Worm (Caenorhabditis elegans) whole organism, L4 larva: Measurements from ENCODE around the gene dnc-3.

Experiments used
- D1046.2 ChIP-seq: fragments of 200-800 bp; sonication (Bioruptor generic); IDR thresholded peaks from 2 replicates; pipeline ENCODE4 v1.3.6; 2022; ENCODE audit warnings: missing genetic modification characterization, missing compliant biosample characterization
- F37D6.2 ChIP-seq: sonication (generic microtip); optimal IDR thresholded peaks from 2 replicates; lab custom pipeline; 2016; ENCODE audit warnings: mild to moderate bottlenecking, missing genetic modification characterization, missing compliant biosample characterization
- T26A8.4 ChIP-seq: fragments of 200-800 bp; sonication (Bioruptor generic); IDR thresholded peaks from 2 replicates; pipeline ENCODE4 v1.3.6; 2022; ENCODE audit warnings: missing genetic modification characterization, missing compliant biosample characterization
- Y105C5A.15 ChIP-seq: fragments of 200-800 bp; sonication (Bioruptor generic); IDR thresholded peaks from 2 replicates; pipeline ENCODE4 v1.3.6; 2022; ENCODE audit warnings: missing genetic modification characterization, missing compliant biosample characterization
- Y5F2A.4 ChIP-seq: fragments of 200-800 bp; sonication (Bioruptor generic); optimal IDR thresholded peaks from 2 replicates; lab custom pipeline; 2018; ENCODE audit warnings: mild to moderate bottlenecking, missing genetic modification characterization, missing compliant biosample characterization
- Y75B8A.6 ChIP-seq: fragments of 200-800 bp; sonication (Bioruptor generic); IDR thresholded peaks from 2 replicates; pipeline ENCODE4 v1.3.6; 2022; ENCODE audit warnings: missing genetic modification reagents, missing genetic modification characterization, missing compliant biosample characterization
- ZK337.2 ChIP-seq: fragments of 200-800 bp; sonication (Bioruptor generic); IDR thresholded peaks from 2 replicates; pipeline ENCODE4 v1.3.6; 2022; ENCODE audit warnings: missing genetic modification reagents, missing genetic modification characterization, missing compliant biosample characterization
- aha-1 ChIP-seq: fragments of 150-350 bp; peaks from one replicate; lab custom pipeline; 2014; ENCODE audit warnings: missing biosample characterization, missing genetic modification characterization
- aly-2 ChIP-seq: sonication (generic microtip); optimal IDR thresholded peaks from 2 replicates; lab custom pipeline; 2018; ENCODE audit warnings: missing biosample characterization, missing genetic modification characterization
- ceh-32 ChIP-seq: sonication (generic microtip); optimal IDR thresholded peaks from 2 replicates; lab custom pipeline; 2016; ENCODE audit warnings: mild to moderate bottlenecking, missing genetic modification characterization, missing compliant biosample characterization; ENCODE audit not compliant: poor library complexity
- ceh-62 ChIP-seq: sonication (generic microtip); optimal IDR thresholded peaks from 2 replicates; lab custom pipeline; 2017; ENCODE audit warnings: missing biosample characterization, missing genetic modification characterization
- ces-1 ChIP-seq: fragments of 150-350 bp; sonication (generic microtip); optimal IDR thresholded peaks from 4 replicates; lab custom pipeline; 2014; ENCODE audit warnings: missing biosample characterization, missing genetic modification reagents, missing genetic modification characterization
- daf-16 ChIP-seq, 3 experiments: sonication (generic microtip); optimal IDR thresholded peaks; 2 replicates each; lab custom pipeline; 2016 to 2017; ENCODE audit warnings: missing genetic modification characterization in 3 of 3, missing genetic modification reagents in 3 of 3, mild to moderate bottlenecking in 2 of 3, missing compliant biosample characterization in 2 of 3, missing biosample characterization in 1 of 3, moderate library complexity in 1 of 3
- dmd-6 ChIP-seq: fragments of 200-800 bp; sonication (Bioruptor generic); IDR thresholded peaks from 2 replicates; pipeline ENCODE4 v1.3.6; 2022; ENCODE audit warnings: missing genetic modification reagents, missing genetic modification characterization, missing compliant biosample characterization
- dpl-1 ChIP-seq: fragments of 150-350 bp; optimal IDR thresholded peaks from 2 replicates; lab custom pipeline; 2014; ENCODE audit warnings: missing biosample characterization, missing genetic modification reagents, missing genetic modification characterization
- dve-1 ChIP-seq: sonication (generic microtip); optimal IDR thresholded peaks from 2 replicates; lab custom pipeline; 2017; ENCODE audit warnings: antibody characterized with exemption, mild to moderate bottlenecking, missing genetic modification characterization, missing compliant biosample characterization; ENCODE audit not compliant: insufficient read depth
- egl-27 ChIP-seq: sonication (generic microtip); optimal IDR thresholded peaks from 3 replicates; lab custom pipeline; 2017; ENCODE audit warnings: missing biosample characterization, missing genetic modification reagents, missing genetic modification characterization
- hif-1 ChIP-seq, 2 experiments: sonication (generic microtip); optimal IDR thresholded peaks; 2 replicates each; lab custom pipeline; 2016 to 2017; ENCODE audit warnings: missing compliant biosample characterization in 2 of 2, missing genetic modification characterization in 2 of 2, missing genetic modification reagents in 2 of 2, missing genotype in 2 of 2, mild to moderate bottlenecking in 1 of 2
- hlh-11 ChIP-seq: fragments of 200-800 bp; sonication (Bioruptor generic); optimal IDR thresholded peaks from 2 replicates; lab custom pipeline; 2018; ENCODE audit warnings: mild to moderate bottlenecking, missing genetic modification characterization, missing compliant biosample characterization
- hlh-30 ChIP-seq: sonication (generic microtip); optimal IDR thresholded peaks from 2 replicates; lab custom pipeline; 2017; ENCODE audit warnings: antibody characterized with exemption, mild to moderate bottlenecking, missing genetic modification characterization, missing compliant biosample characterization; ENCODE audit not compliant: insufficient read depth
- hmg-1.1 ChIP-seq: fragments of 200-800 bp; sonication (Bioruptor generic); IDR thresholded peaks from 2 replicates; pipeline ENCODE4 v1.3.6; 2022; ENCODE audit warnings: missing genetic modification reagents, missing genetic modification characterization, missing compliant biosample characterization
- lin-1 ChIP-seq: fragments of 200-800 bp; sonication (Bioruptor generic); IDR thresholded peaks from 2 replicates; pipeline ENCODE4 v1.3.6; 2022; ENCODE audit warnings: missing genetic modification reagents, missing genetic modification characterization, missing compliant biosample characterization
- lin-13 ChIP-seq: fragments of 150-350 bp; optimal IDR thresholded peaks from 2 replicates; lab custom pipeline; 2014; ENCODE audit warnings: missing biosample characterization, missing genetic modification reagents, missing genetic modification characterization
- lin-38 ChIP-seq: fragments of 200-800 bp; sonication (Bioruptor generic); IDR thresholded peaks from 2 replicates; pipeline ENCODE4 v1.3.6; 2022; ENCODE audit warnings: missing genetic modification reagents, missing genetic modification characterization, missing compliant biosample characterization
- lsy-2 ChIP-seq, 2 experiments: fragments of 150-350 bp in 1 of 2; sonication (generic microtip) in 1 of 2; optimal IDR thresholded peaks; 2 replicates each; lab custom pipeline; 2014 to 2017; ENCODE audit warnings: missing biosample characterization in 2 of 2, missing genetic modification characterization in 2 of 2
- mep-1 ChIP-seq: fragments of 150-350 bp; sonication (generic microtip); optimal IDR thresholded peaks from 3 replicates; lab custom pipeline; 2014; ENCODE audit warnings: missing biosample characterization, missing genetic modification characterization
- nhr-11 ChIP-seq: fragments of 150-350 bp; optimal IDR thresholded peaks from 2 replicates; lab custom pipeline; 2014; ENCODE audit warnings: missing biosample characterization, missing genetic modification characterization
- pha-4 ChIP-seq, 2 experiments: fragments of 150-350 bp in 1 of 2; fragments of 200-800 bp in 1 of 2; sonication (Bioruptor generic) in 1 of 2; IDR thresholded peaks in 1 of 2; optimal IDR thresholded peaks in 1 of 2; 2 replicates each; pipeline versions ENCODE4 v1.3.6 to Lab custom; 2014 to 2022; ENCODE audit warnings: missing genetic modification characterization in 2 of 2, missing genetic modification reagents in 2 of 2, missing biosample characterization in 1 of 2, missing compliant biosample characterization in 1 of 2
- rbr-2 ChIP-seq: sonication (generic microtip); optimal IDR thresholded peaks from 2 replicates; lab custom pipeline; 2016; ENCODE audit warnings: missing genotype, missing genetic modification characterization, missing compliant biosample characterization
- set-16 ChIP-seq: fragments of 200-800 bp; sonication (Bioruptor generic); IDR thresholded peaks from 2 replicates; pipeline ENCODE4 v1.3.6; 2022; ENCODE audit warnings: missing genetic modification reagents, missing genetic modification characterization, missing compliant biosample characterization
- tra-1 ChIP-seq: fragments of 200-800 bp; sonication (Bioruptor generic); IDR thresholded peaks from 2 replicates; pipeline ENCODE4 v1.3.6; 2022; ENCODE audit warnings: missing genetic modification reagents, missing genetic modification characterization, missing compliant biosample characterization
- unc-130 ChIP-seq: sonication (generic microtip); optimal IDR thresholded peaks from 2 replicates; lab custom pipeline; 2016; ENCODE audit warnings: missing genetic modification reagents, missing genetic modification characterization, missing compliant biosample characterization
- zip-2 ChIP-seq: fragments of 150-350 bp; optimal IDR thresholded peaks from 2 replicates; lab custom pipeline; 2014; ENCODE audit warnings: missing biosample characterization, missing genetic modification characterization

dnc-3 gene

ce11 chrII:3553453-3553852, at the start of gene dnc-3:
Gene dnc-3, plus strand, starts transcription at chrII:3553724.
- TF ChIP-seq zip-2 (tag; lab: Kevin White, UChicago) (peak; percentile 21), hlh-11 (peak; percentile 40), dpl-1 (GFP tag; lab: Kevin White, UChicago) (peak; percentile 16), nhr-11 (tag; lab: Kevin White, UChicago) (peak; percentile 25), hmg-1.1 (GFP tag; lab: Robert Waterston, UW) (peak; percentile 40; the same call in 1 of the 2 replicates), lsy-2 (tag; optimal IDR thresholded peaks at IDR 0.05; lab: Kevin White, UChicago) (peak in 1 of 2 experiments; percentile 71), D1046.2 (GFP tag; lab: Robert Waterston, UW) (no peak), lin-38 (GFP tag; lab: Robert Waterston, UW) (peak; percentile 69), unc-130 (GFP tag; lab: Kevin White, UChicago) (no peak), F37D6.2 (tag; lab: Kevin White, UChicago) (peak; percentile 39), mep-1 (peak; percentile 66), dve-1 (tag; lab: Kevin White, UChicago) (peak; percentile 48), dmd-6 (no peak), pha-4 (GFP tag; IDR thresholded peaks at IDR 0.05; lab: Robert Waterston, UW) (peak; percentile 11; the same call in 1 of the 2 replicates), pha-4 (tag; optimal IDR thresholded peaks at IDR 0.05; lab: Kevin White, UChicago) (no peak), rbr-2 (peak; percentile 26), ceh-32 (tag; lab: Kevin White, UChicago) (no peak), aha-1 (tag; lab: Kevin White, UChicago) (peak; percentile 72), T26A8.4 (GFP tag; lab: Robert Waterston, UW) (0 out of 2 replicates have a peak, but pooled peaks have one; percentile 30)

- TF ChIP-seq lin-38 (GFP tag; lab: Robert Waterston, UW): 0 out of 2 replicates have a peak, but pooled peaks have one; percentile 15
- TF ChIP-seq aly-2: no peak
These were observed 48.8 kb upstream of the dnc-3 start, which contains the start of gene cyh-1 for ce11 chrII:3504717-3505116. Gene cyh-1, plus strand, starts transcription at chrII:3505017.

ce11 chrII:3512240-3512639, 41.3 kb upstream of the dnc-3 start, which contains the start of gene Y49F6B.19:
Gene Y49F6B.19, minus strand, starts transcription at chrII:3512340.
- TF ChIP-seq hlh-30 (tag; lab: Kevin White, UChicago) (no peak), tra-1 (GFP tag; lab: Robert Waterston, UW) (0 out of 2 replicates have a peak, but pooled peaks have one; percentile 19)
- TF ChIP-seq, all 104 proteins: peak for 1

- TF ChIP-seq daf-16 (GFP tag; optimal IDR thresholded peaks at IDR 0.05; lab: Kevin White, UChicago): no peak
- no peak for TF ChIP-seq daf-16 (tag; optimal IDR thresholded peaks at IDR 0.05; lab: Kevin White, UChicago)
- TF ChIP-seq Y5F2A.4 (GFP tag; lab: Kevin White, UChicago): no peak
- TF ChIP-seq ceh-62 (tag; lab: Kevin White, UChicago): no peak
- no peak for TF ChIP-seq egl-27 (tag; lab: Kevin White, UChicago)
- no peak for TF ChIP-seq ces-1
- no peak for TF ChIP-seq rbr-2
- no peak for TF ChIP-seq lin-1
- no peak for TF ChIP-seq hif-1 (tag; optimal IDR thresholded peaks at IDR 0.05; lab: Kevin White, UChicago)
- TF ChIP-seq Y105C5A.15 (GFP tag; lab: Robert Waterston, UW): no peak
- no peak for TF ChIP-seq lin-13 (GFP tag; lab: Kevin White, UChicago)
- TF ChIP-seq set-16 (GFP tag; lab: Robert Waterston, UW): no peak
- no peak for TF ChIP-seq hlh-11
- no peak for TF ChIP-seq Y75B8A.6 (GFP tag; lab: Robert Waterston, UW)
- no peak for TF ChIP-seq ZK337.2 (GFP tag; lab: Robert Waterston, UW)
These were observed 38.9 kb upstream of the dnc-3 start, which contains the start of gene srz-5 for ce11 chrII:3514631-3515030. Gene srz-5, minus strand, starts transcription at chrII:3514731.
